Fruit fly (Drosophila melanogaster): Measurements from ENCODE around the gene CG11158.

CG11158 gene

dm6 chrX:13640692-13641011, 42.1 kb upstream of the CG11158 start:
- TF ChIP-seq dl (GFP tag; optimal IDR thresholded peaks at IDR 0.05; ENCODE audit: insufficient read depth in 1 of 2, partially characterized antibody in 2 of 2) (peak in 1 of 2 experiments; percentile 13), Dif (GFP tag; optimal IDR thresholded peaks at IDR 0.05; ENCODE audit: partially characterized antibody) (peak; percentile 42), woc (GFP tag; optimal IDR thresholded peaks at IDR 0.05) (no peak)

- TF ChIP-seq Sp1 (GFP tag; optimal IDR thresholded peaks at IDR 0.05) (peak; percentile 42), woc (GFP tag; optimal IDR thresholded peaks at IDR 0.05) (peak; percentile 34), fru (GFP tag; optimal IDR thresholded peaks at IDR 0.05) (peak; percentile 78), Jra (GFP tag; optimal IDR thresholded peaks at IDR 0.05) (peak; percentile 59), Vsx2 (GFP tag; optimal IDR thresholded peaks at IDR 0.05; ENCODE audit: partially characterized antibody) (no peak), N (GFP tag; optimal IDR thresholded peaks at IDR 0.05) (no peak), Myc (optimal IDR thresholded peaks at IDR 0.05) (no peak), tai (GFP tag; optimal IDR thresholded peaks at IDR 0.05) (peak; percentile 65), br (GFP tag; optimal IDR thresholded peaks at IDR 0.05) (peak; percentile 69), h (GFP tag; optimal IDR thresholded peaks at IDR 0.05) (peak; percentile 78), ey (GFP tag; optimal IDR thresholded peaks at IDR 0.05) (peak; percentile 84), Hr78 (GFP tag; optimal IDR thresholded peaks at IDR 0.05) (no peak), OdsH (GFP tag; optimal IDR thresholded peaks at IDR 0.05) (peak; percentile 75), CG32264 (GFP tag; optimal IDR thresholded peaks at IDR 0.05) (no peak), pan (optimal IDR thresholded peaks at IDR 0.05) (no peak), GATAd (GFP tag; optimal IDR thresholded peaks at IDR 0.05) (no peak), rgr (GFP tag; optimal IDR thresholded peaks at IDR 0.05) (peak; percentile 87), Hnf4 (GFP tag; optimal IDR thresholded peaks at IDR 0.05) (peak; percentile 81), dl (GFP tag; optimal IDR thresholded peaks at IDR 0.05; ENCODE audit: insufficient read depth in 1 of 2, partially characterized antibody in 2 of 2) (no peak), foxo (GFP tag; optimal IDR thresholded peaks at IDR 0.05) (peak in 1 of 2 experiments; percentile 83), sv (GFP tag; optimal IDR thresholded peaks at IDR 0.05) (peak; percentile 92), CG9705 (GFP tag; optimal IDR thresholded peaks at IDR 0.05) (no peak), Abd-B (GFP tag; optimal IDR thresholded peaks at IDR 0.05) (no peak), Dif (GFP tag; optimal IDR thresholded peaks at IDR 0.05; ENCODE audit: partially characterized antibody) (no peak), HLH106 (tag; optimal IDR thresholded peaks at IDR 0.05) (peak; percentile 48), Rel (GFP tag; optimal IDR thresholded peaks at IDR 0.05) (no peak), Rel (tag; optimal IDR thresholded peaks at IDR 0.05) (no peak), usp (GFP tag; optimal IDR thresholded peaks at IDR 0.05) (no peak), sage (GFP tag; optimal IDR thresholded peaks at IDR 0.05) (peak; percentile 26), brk (GFP tag; optimal IDR thresholded peaks at IDR 0.05) (peak; percentile 12), CrebA (GFP tag; optimal IDR thresholded peaks at IDR 0.05; ENCODE audit: borderline replicate concordance) (no peak), lola (GFP tag; optimal IDR thresholded peaks at IDR 0.05) (no peak), psq (GFP tag; optimal IDR thresholded peaks at IDR 0.05) (peak; percentile 37), Mio (GFP tag; optimal IDR thresholded peaks at IDR 0.05) (no peak), Dfd (GFP tag; optimal IDR thresholded peaks at IDR 0.05) (no peak), jim (GFP tag; optimal IDR thresholded peaks at IDR 0.05) (no peak), dsf (GFP tag; optimal IDR thresholded peaks at IDR 0.05; ENCODE audit: borderline replicate concordance) (no peak), dmrt93B (GFP tag; optimal IDR thresholded peaks at IDR 0.05) (peak; percentile 46), Hr83 (GFP tag; optimal IDR thresholded peaks at IDR 0.05; ENCODE audit: poor library complexity, severe bottlenecking) (peak; percentile 57)
Measured at dm6 chrX:13641115-13641890, 41.4 kb upstream of the CG11158 start.

All from whole organism, wandering third instar larva.